Worm (Caenorhabditis elegans) whole organism, early embryonic: Measurements from ENCODE around the gene tag-124.

ENCODE experiments used
- B0310.2 ChIP-seq: sonication (generic microtip); optimal IDR thresholded peaks from 2 replicates; lab custom pipeline; 2016; ENCODE audit warnings: mild to moderate bottlenecking, missing genetic modification characterization, missing compliant biosample characterization
- F13C5.2 ChIP-seq: sonication (generic microtip); optimal IDR thresholded peaks from 2 replicates; lab custom pipeline; 2017; ENCODE audit warnings: mild to moderate bottlenecking, missing genetic modification characterization, inconsistent platforms, missing compliant biosample characterization
- aly-1 ChIP-seq: sonication (generic microtip); optimal IDR thresholded peaks from 2 replicates; lab custom pipeline; 2016; ENCODE audit warnings: missing genetic modification characterization, missing compliant biosample characterization
- ama-1 ChIP-seq: fragments of 150-350 bp; optimal IDR thresholded peaks from 2 replicates; lab custom pipeline; 2014
- ceh-13 ChIP-seq: fragments of 200-800 bp; sonication (Bioruptor generic); optimal IDR thresholded peaks from 2 replicates; lab custom pipeline; 2018; ENCODE audit warnings: mild to moderate bottlenecking, missing genetic modification characterization, missing compliant biosample characterization
- ceh-36 ChIP-seq: sonication (generic microtip); optimal IDR thresholded peaks from 2 replicates; lab custom pipeline; 2016; ENCODE audit warnings: missing genetic modification characterization, inconsistent platforms, missing compliant biosample characterization
- ets-7 ChIP-seq: sonication (generic microtip); optimal IDR thresholded peaks from 2 replicates; lab custom pipeline; 2016; ENCODE audit warnings: missing genotype, missing genetic modification characterization, missing compliant biosample characterization
- flt-1 ChIP-seq: fragments of 200-800 bp; sonication (Bioruptor generic); IDR thresholded peaks from 2 replicates; pipeline ENCODE4 v1.3.6; 2022; ENCODE audit warnings: missing genetic modification characterization, missing compliant biosample characterization
- hmbx-1 ChIP-seq: sonication (generic microtip); optimal IDR thresholded peaks from 2 replicates; lab custom pipeline; 2016; ENCODE audit warnings: mild to moderate bottlenecking, missing genetic modification characterization, missing compliant biosample characterization
- hmg-4 ChIP-seq: fragments of 200-800 bp; sonication (Bioruptor generic); optimal IDR thresholded peaks from 2 replicates; lab custom pipeline; 2018; ENCODE audit warnings: mild to moderate bottlenecking, missing genetic modification characterization, missing compliant biosample characterization
- hnd-1 ChIP-seq: sonication (generic microtip); optimal IDR thresholded peaks from 2 replicates; lab custom pipeline; 2016; ENCODE audit warnings: missing genetic modification characterization, missing compliant biosample characterization
- pes-1 ChIP-seq: fragments of 200-800 bp; sonication (Bioruptor generic); IDR thresholded peaks from 2 replicates; pipeline ENCODE4 v1.3.6; 2022; ENCODE audit warnings: missing genetic modification reagents, missing genetic modification characterization, missing compliant biosample characterization
- scrt-1 ChIP-seq: fragments of 200-800 bp; sonication (Bioruptor generic); IDR thresholded peaks from 2 replicates; pipeline ENCODE4 v1.3.6; 2022; ENCODE audit warnings: missing genetic modification characterization, missing compliant biosample characterization
- sea-1 ChIP-seq: fragments of 200-800 bp; sonication (Bioruptor generic); conservative IDR thresholded peaks from 2 replicates; pipeline ENCODE4 v1.3.6; 2022; ENCODE audit warnings: missing genetic modification characterization, missing compliant biosample characterization
- tbx-11 ChIP-seq: fragments of 200-800 bp; sonication (Bioruptor generic); IDR thresholded peaks from 2 replicates; pipeline ENCODE4 v1.3.6; 2022; ENCODE audit warnings: missing genetic modification characterization, missing compliant biosample characterization
- tbx-37 ChIP-seq: fragments of 200-800 bp; sonication (Bioruptor generic); conservative IDR thresholded peaks from 2 replicates; pipeline ENCODE4 v1.3.6; 2022; ENCODE audit warnings: missing genetic modification reagents, missing genetic modification characterization, missing compliant biosample characterization
- tra-4 ChIP-seq: sonication (generic microtip); optimal IDR thresholded peaks from 2 replicates; lab custom pipeline; 2017; ENCODE audit warnings: missing genetic modification characterization, missing compliant biosample characterization

Gene tag-124

ce11 chrII:9619402-9619862 is 28.3 kb downstream of the tag-124 start:
- no peak for TF ChIP-seq ceh-13
- no peak for TF ChIP-seq tra-4
- TF ChIP-seq hmbx-1 (tag; lab: Kevin White, UChicago), result no peak
- no peak for TF ChIP-seq F13C5.2 (tag; lab: Kevin White, UChicago)
- no peak for TF ChIP-seq B0310.2 (tag; lab: Kevin White, UChicago)
- TF ChIP-seq hnd-1 (tag; lab: Kevin White, UChicago), result no peak
- TF ChIP-seq ets-7 (tag; lab: Kevin White, UChicago), result no peak
- no peak for TF ChIP-seq hmg-4 (GFP tag; lab: Kevin White, UChicago)
- no peak for TF ChIP-seq flt-1 (GFP tag; lab: Robert Waterston, UW)
- no peak for TF ChIP-seq aly-1 (tag; lab: Kevin White, UChicago)
- no peak for TF ChIP-seq ama-1 (lab: Kevin White, UChicago)
- no peak for TF ChIP-seq tbx-11 (GFP tag; lab: Robert Waterston, UW)
- TF ChIP-seq tbx-37, result no peak
- no peak for TF ChIP-seq scrt-1
- TF ChIP-seq pes-1 (GFP tag; lab: Robert Waterston, UW), result no peak
- no peak for TF ChIP-seq sea-1 (GFP tag; lab: Robert Waterston, UW)
- TF ChIP-seq ceh-36, result no peak

ce11 chrII:9619995-9620535 is 29.0 kb downstream of the tag-124 start:
- TF ChIP-seq aly-1 (tag; lab: Kevin White, UChicago), result no peak
- TF ChIP-seq ets-7 (tag; lab: Kevin White, UChicago), result no peak
- TF ChIP-seq hmg-4 (GFP tag; lab: Kevin White, UChicago), result peak; percentile 11
- TF ChIP-seq B0310.2 (tag; lab: Kevin White, UChicago), result no peak
- no peak for TF ChIP-seq tbx-37
- no peak for TF ChIP-seq ceh-36
- no peak for TF ChIP-seq flt-1 (GFP tag; lab: Robert Waterston, UW)

- TF ChIP-seq ama-1 (lab: Kevin White, UChicago) (no peak), tbx-11 (GFP tag; lab: Robert Waterston, UW) (no peak), aly-1 (tag; lab: Kevin White, UChicago) (no peak), hmg-4 (GFP tag; lab: Kevin White, UChicago) (no peak), tbx-37 (no peak), ceh-13 (no peak), B0310.2 (tag; lab: Kevin White, UChicago) (no peak), flt-1 (GFP tag; lab: Robert Waterston, UW) (no peak), hmbx-1 (tag; lab: Kevin White, UChicago) (no peak), pes-1 (GFP tag; lab: Robert Waterston, UW) (no peak), scrt-1 (no peak), tra-4 (no peak), sea-1 (GFP tag; lab: Robert Waterston, UW) (no peak), F13C5.2 (tag; lab: Kevin White, UChicago) (no peak), hnd-1 (tag; lab: Kevin White, UChicago) (no peak), ceh-36 (no peak), ets-7 (tag; lab: Kevin White, UChicago) (no peak)
These were observed 29.5 kb downstream of the tag-124 start for ce11 chrII:9620616-9621015.

- no peak for TF ChIP-seq hmg-4 (GFP tag; lab: Kevin White, UChicago)
- TF ChIP-seq F13C5.2 (tag; lab: Kevin White, UChicago), result no peak
- TF ChIP-seq ama-1 (lab: Kevin White, UChicago), result no peak
- TF ChIP-seq pes-1 (GFP tag; lab: Robert Waterston, UW), result no peak
- no peak for TF ChIP-seq ceh-13
- no peak for TF ChIP-seq sea-1 (GFP tag; lab: Robert Waterston, UW)
- TF ChIP-seq tbx-11 (GFP tag; lab: Robert Waterston, UW), result no peak
- no peak for TF ChIP-seq scrt-1
- no peak for TF ChIP-seq B0310.2 (tag; lab: Kevin White, UChicago)
- no peak for TF ChIP-seq ets-7 (tag; lab: Kevin White, UChicago)
- TF ChIP-seq flt-1 (GFP tag; lab: Robert Waterston, UW), result no peak
- TF ChIP-seq tra-4, result no peak
- no peak for TF ChIP-seq hmbx-1 (tag; lab: Kevin White, UChicago)
- TF ChIP-seq hnd-1 (tag; lab: Kevin White, UChicago), result no peak
- TF ChIP-seq tbx-37, result no peak
- TF ChIP-seq aly-1 (tag; lab: Kevin White, UChicago), result no peak
These were observed 30.0 kb downstream of the tag-124 start for ce11 chrII:9621121-9621520.

ce11 chrII:9621913-9622348 is 30.8 kb downstream of the tag-124 start:
- TF ChIP-seq hmg-4 (GFP tag; lab: Kevin White, UChicago) (no peak), B0310.2 (tag; lab: Kevin White, UChicago) (no peak), sea-1 (GFP tag; lab: Robert Waterston, UW) (no peak), hmbx-1 (tag; lab: Kevin White, UChicago) (no peak), tbx-11 (GFP tag; lab: Robert Waterston, UW) (no peak), hnd-1 (tag; lab: Kevin White, UChicago) (no peak), ceh-36 (no peak), ceh-13 (no peak), pes-1 (GFP tag; lab: Robert Waterston, UW) (no peak), ets-7 (tag; lab: Kevin White, UChicago) (no peak), flt-1 (GFP tag; lab: Robert Waterston, UW) (no peak), ama-1 (lab: Kevin White, UChicago) (no peak), scrt-1 (no peak), aly-1 (tag; lab: Kevin White, UChicago) (no peak), F13C5.2 (tag; lab: Kevin White, UChicago) (no peak)

DNA sequence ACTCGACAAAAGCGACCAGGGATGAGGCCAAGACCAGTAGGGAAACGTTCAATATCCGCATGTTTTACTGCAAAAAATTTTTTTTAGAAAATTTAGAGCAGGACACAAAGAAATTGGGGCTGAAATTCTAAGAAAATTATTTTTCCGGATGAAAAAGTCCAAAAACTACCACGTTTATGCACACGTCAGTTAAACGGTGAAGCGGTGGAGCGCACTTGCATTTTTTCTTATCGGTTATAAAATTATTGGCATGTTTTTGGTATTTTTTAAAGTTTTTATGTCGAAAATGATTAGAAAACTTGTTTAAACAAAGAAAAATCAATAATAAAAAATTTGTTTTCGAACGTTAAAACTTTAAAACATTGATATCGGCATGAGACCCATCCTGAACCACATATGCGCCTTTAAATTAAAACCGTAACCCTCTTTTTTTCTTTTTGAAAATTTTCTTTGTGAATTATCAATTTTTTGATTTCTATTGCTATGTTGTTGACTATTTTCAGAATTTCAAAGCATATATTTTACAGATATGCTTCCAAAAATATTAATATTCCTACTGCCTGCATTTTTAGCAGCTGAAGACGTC is 33.1 kb downstream of the tag-124 start, which contains the start of the genes dnj-20 and ZK1307.8:
TSS of gene dnj-20 (minus strand) at position 67 of the 586 bp plus-strand sequence.
TSS of gene ZK1307.8 (plus strand) at position 504 of the 586 bp plus-strand sequence.
- no peak for TF ChIP-seq scrt-1
- no peak for TF ChIP-seq hnd-1 (tag; lab: Kevin White, UChicago)
- no peak for TF ChIP-seq flt-1 (GFP tag; lab: Robert Waterston, UW)
- no peak for TF ChIP-seq B0310.2 (tag; lab: Kevin White, UChicago)
- no peak for TF ChIP-seq tbx-37
- TF ChIP-seq tra-4, result no peak
- no peak for TF ChIP-seq hmg-4 (GFP tag; lab: Kevin White, UChicago)
- TF ChIP-seq tbx-11 (GFP tag; lab: Robert Waterston, UW), result no peak
- TF ChIP-seq aly-1 (tag; lab: Kevin White, UChicago), result no peak
- TF ChIP-seq ceh-36, result no peak
- no peak for TF ChIP-seq ets-7 (tag; lab: Kevin White, UChicago)
- TF ChIP-seq sea-1 (GFP tag; lab: Robert Waterston, UW), result no peak
